Fruit fly (Drosophila melanogaster) whole organism, prepupa: ENCODE measurements around the gene CG13082.
A peak's percentile ranks its signal among the peaks of the same experiment; 100 is the strongest.

ENCODE experiments used
- Blimp-1 ChIP-seq: fragments of 200-800 bp; sonication (Bioruptor generic); optimal IDR thresholded peaks from 3 replicates; lab custom pipeline; 2017; ENCODE audit warnings: missing biosample characterization, missing genetic modification characterization, mild to moderate bottlenecking, moderate library complexity, missing genetic modification reagents
- CG10631 ChIP-seq: fragments of 200-800 bp; sonication (Bioruptor generic); optimal IDR thresholded peaks from 2 replicates; lab custom pipeline; 2016; ENCODE audit warnings: missing biosample characterization, missing genetic modification characterization
- CG10669 ChIP-seq: fragments of 200-800 bp; sonication (Bioruptor generic); optimal IDR thresholded peaks from 3 replicates; lab custom pipeline; 2018; ENCODE audit warnings: missing biosample characterization, mild to moderate bottlenecking, missing genetic modification characterization, moderate library complexity
- CG15336 ChIP-seq: fragments of 200-800 bp; sonication (Bioruptor generic); IDR thresholded peaks from 2 replicates; pipeline ENCODE4 v1.3.6; 2022; ENCODE audit warnings: missing biosample characterization, missing genetic modification characterization
- CG1621 ChIP-seq: fragments of 200-800 bp; sonication (Bioruptor generic); optimal IDR thresholded peaks from 3 replicates; lab custom pipeline; 2018; ENCODE audit warnings: missing biosample characterization, mild to moderate bottlenecking, missing genetic modification characterization
- CG16779 ChIP-seq: fragments of 200-800 bp; sonication (Bioruptor generic); optimal IDR thresholded peaks from 3 replicates; lab custom pipeline; 2017; ENCODE audit warnings: missing biosample characterization, mild to moderate bottlenecking, missing genetic modification characterization
- CG3032 ChIP-seq: fragments of 200-800 bp; optimal IDR thresholded peaks from 2 replicates; lab custom pipeline; 2019; ENCODE audit warnings: missing biosample characterization, mild to moderate bottlenecking, missing genetic modification characterization, moderate library complexity
- CG31627 ChIP-seq: fragments of 200-800 bp; sonication (Bioruptor generic); optimal IDR thresholded peaks from 3 replicates; lab custom pipeline; 2016; ENCODE audit warnings: missing biosample characterization, missing genetic modification characterization
- CG34406 ChIP-seq: fragments of 200-800 bp; sonication (Bioruptor generic); optimal IDR thresholded peaks from 3 replicates; lab custom pipeline; 2016; ENCODE audit warnings: missing biosample characterization, missing genetic modification characterization
- CG3919 ChIP-seq: fragments of 200-800 bp; sonication (Bioruptor generic); optimal IDR thresholded peaks from 3 replicates; lab custom pipeline; 2016; ENCODE audit warnings: missing biosample characterization, missing genetic modification characterization
- CG6163 ChIP-seq: fragments of 200-800 bp; sonication (Bioruptor generic); IDR thresholded peaks from 3 replicates; pipeline ENCODE4 v1.3.6; 2022; ENCODE audit warnings: missing biosample characterization, missing genetic modification characterization
- CG6792 ChIP-seq: fragments of 200-800 bp; sonication (Bioruptor generic); optimal IDR thresholded peaks from 3 replicates; lab custom pipeline; 2016; ENCODE audit warnings: missing biosample characterization, missing genetic modification characterization
- CG6808 ChIP-seq: fragments of 200-800 bp; sonication (Bioruptor generic); optimal IDR thresholded peaks from 3 replicates; lab custom pipeline; 2017; ENCODE audit warnings: missing biosample characterization, missing genetic modification characterization, mild to moderate bottlenecking, moderate library complexity, missing genetic modification reagents
- CG6854 ChIP-seq: fragments of 200-800 bp; sonication (Bioruptor generic); optimal IDR thresholded peaks from 2 replicates; lab custom pipeline; 2017; ENCODE audit warnings: missing biosample characterization, mild to moderate bottlenecking, missing genetic modification characterization
- CG8119 ChIP-seq: fragments of 200-800 bp; sonication (Bioruptor generic); IDR thresholded peaks from 3 replicates; pipeline ENCODE4 v1.3.6; 2022; ENCODE audit warnings: missing biosample characterization, missing genetic modification characterization
- CG8319 ChIP-seq: fragments of 200-800 bp; sonication (Bioruptor generic); optimal IDR thresholded peaks from 3 replicates; lab custom pipeline; 2016; ENCODE audit warnings: missing biosample characterization, missing genetic modification characterization
- CG8632 ChIP-seq: fragments of 200-800 bp; sonication (Bioruptor generic); optimal IDR thresholded peaks from 3 replicates; lab custom pipeline; 2016; ENCODE audit warnings: missing biosample characterization, missing genetic modification characterization
- CG9139 ChIP-seq: fragments of 200-800 bp; sonication (Bioruptor generic); optimal IDR thresholded peaks from 3 replicates; lab custom pipeline; 2017; ENCODE audit warnings: missing biosample characterization, mild to moderate bottlenecking, missing genetic modification characterization
- Eip75B ChIP-seq: fragments of 200-800 bp; sonication (Bioruptor generic); optimal IDR thresholded peaks from 3 replicates; lab custom pipeline; 2016; ENCODE audit warnings: missing biosample characterization, missing genetic modification characterization
- Eip78C ChIP-seq: fragments of 200-800 bp; sonication (Bioruptor generic); peaks from one replicate; lab custom pipeline; 2016; ENCODE audit warnings: missing biosample characterization, missing genetic modification characterization
- Ets21C ChIP-seq: fragments of 200-800 bp; sonication (Bioruptor generic); optimal IDR thresholded peaks from 3 replicates; lab custom pipeline; 2016; ENCODE audit warnings: missing biosample characterization, missing genetic modification characterization
- Ets96B ChIP-seq: fragments of 200-800 bp; optimal IDR thresholded peaks from 2 replicates; lab custom pipeline; 2019; ENCODE audit warnings: missing biosample characterization, mild to moderate bottlenecking, missing genetic modification characterization, moderate library complexity
- Hr38 ChIP-seq: sonication (Bioruptor generic); optimal IDR thresholded peaks from 2 replicates; lab custom pipeline; 2016; ENCODE audit warnings: missing biosample characterization, missing genetic modification characterization
- Hr39 ChIP-seq: fragments of 200-800 bp; sonication (Bioruptor generic); optimal IDR thresholded peaks from 2 replicates; lab custom pipeline; 2016; ENCODE audit warnings: missing biosample characterization, missing genetic modification characterization
- Hr4 ChIP-seq: fragments of 200-800 bp; sonication (Bioruptor generic); optimal IDR thresholded peaks from 3 replicates; lab custom pipeline; 2016; ENCODE audit warnings: missing biosample characterization, missing genetic modification characterization
- Met ChIP-seq: fragments of 200-800 bp; sonication (Bioruptor generic); optimal IDR thresholded peaks from 3 replicates; lab custom pipeline; 2016; ENCODE audit warnings: missing biosample characterization, missing genetic modification characterization
- Smox ChIP-seq: fragments of 200-800 bp; sonication (Bioruptor generic); optimal IDR thresholded peaks from 3 replicates; lab custom pipeline; 2016; ENCODE audit warnings: missing biosample characterization, missing genetic modification characterization
- Sox14 ChIP-seq: fragments of 200-800 bp; sonication (Bioruptor generic); optimal IDR thresholded peaks from 3 replicates; lab custom pipeline; 2016; ENCODE audit warnings: missing biosample characterization, missing genetic modification characterization
- Sox15 ChIP-seq: fragments of 200-800 bp; sonication (Bioruptor generic); optimal IDR thresholded peaks from 3 replicates; lab custom pipeline; 2016; ENCODE audit warnings: missing biosample characterization, missing genetic modification characterization
- achi ChIP-seq: fragments of 200-800 bp; sonication (Bioruptor generic); optimal IDR thresholded peaks from 3 replicates; lab custom pipeline; 2016; ENCODE audit warnings: missing biosample characterization, missing genetic modification characterization
- acj6 ChIP-seq: fragments of 200-800 bp; sonication (Bioruptor generic); optimal IDR thresholded peaks from 3 replicates; lab custom pipeline; 2016; ENCODE audit warnings: missing biosample characterization, missing genetic modification characterization
- cyc ChIP-seq: fragments of 200-800 bp; sonication (Bioruptor generic); optimal IDR thresholded peaks from 3 replicates; lab custom pipeline; 2016; ENCODE audit warnings: missing biosample characterization, missing genetic modification characterization
- dac ChIP-seq: fragments of 200-800 bp; sonication (Bioruptor generic); optimal IDR thresholded peaks from 2 replicates; lab custom pipeline; 2017; ENCODE audit warnings: missing biosample characterization, mild to moderate bottlenecking, missing genetic modification characterization
- dsx ChIP-seq: fragments of 200-800 bp; optimal IDR thresholded peaks from 3 replicates; lab custom pipeline; 2019; ENCODE audit warnings: missing biosample characterization, mild to moderate bottlenecking, missing genetic modification characterization, moderate library complexity; ENCODE audit not compliant: poor library complexity, severe bottlenecking
- eg ChIP-seq: fragments of 200-800 bp; sonication (Bioruptor generic); IDR thresholded peaks from 3 replicates; pipeline ENCODE4 v1.3.6; 2022; ENCODE audit warnings: missing biosample characterization, missing genetic modification characterization
- esn ChIP-seq: fragments of 200-800 bp; sonication (Bioruptor generic); optimal IDR thresholded peaks from 2 replicates; lab custom pipeline; 2016; ENCODE audit warnings: missing biosample characterization, mild to moderate bottlenecking, missing genetic modification characterization, moderate library complexity
- fd59A ChIP-seq: fragments of 200-800 bp; sonication (Bioruptor generic); optimal IDR thresholded peaks from 2 replicates; lab custom pipeline; 2017; ENCODE audit warnings: missing biosample characterization, mild to moderate bottlenecking, missing genetic modification characterization, missing genetic modification reagents
- fd85E ChIP-seq: fragments of 200-800 bp; sonication (Bioruptor generic); optimal IDR thresholded peaks from 3 replicates; lab custom pipeline; 2016; ENCODE audit warnings: missing biosample characterization, missing genetic modification characterization
- fkh ChIP-seq: fragments of 200-800 bp; sonication (Bioruptor generic); optimal IDR thresholded peaks from 3 replicates; lab custom pipeline; 2017; ENCODE audit warnings: missing biosample characterization, mild to moderate bottlenecking, missing genetic modification characterization, moderate library complexity
- lz ChIP-seq: fragments of 200-800 bp; sonication (Bioruptor generic); optimal IDR thresholded peaks from 3 replicates; lab custom pipeline; 2016; ENCODE audit warnings: missing biosample characterization, missing genetic modification characterization
- salr ChIP-seq, 2 experiments: fragments of 200-800 bp; sonication (Bioruptor generic); optimal IDR thresholded peaks; 3 replicates each; lab custom pipeline; 2016 to 2018; ENCODE audit warnings: missing biosample characterization in 2 of 2, missing genetic modification characterization in 2 of 2, mild to moderate bottlenecking in 1 of 2
- ss ChIP-seq, 2 experiments: fragments of 200-800 bp; sonication (Bioruptor generic); optimal IDR thresholded peaks; 2 replicates in 1 of 2; 3 replicates in 1 of 2; lab custom pipeline; 2017 to 2018; ENCODE audit warnings: mild to moderate bottlenecking in 2 of 2, missing biosample characterization in 2 of 2, missing genetic modification characterization in 2 of 2, moderate library complexity in 1 of 2
- svp ChIP-seq: fragments of 200-800 bp; sonication (Bioruptor generic); peaks from one replicate; lab custom pipeline; 2016; ENCODE audit warnings: missing biosample characterization, missing genetic modification characterization
- topi ChIP-seq: fragments of 200-800 bp; sonication (Bioruptor generic); optimal IDR thresholded peaks from 3 replicates; lab custom pipeline; 2016; ENCODE audit warnings: missing biosample characterization, missing genetic modification characterization
- vri ChIP-seq: fragments of 200-800 bp; sonication (Bioruptor generic); optimal IDR thresholded peaks from 3 replicates; lab custom pipeline; 2016; ENCODE audit warnings: missing biosample characterization, mild to moderate bottlenecking, missing genetic modification characterization

The CG13082 gene

DNA sequence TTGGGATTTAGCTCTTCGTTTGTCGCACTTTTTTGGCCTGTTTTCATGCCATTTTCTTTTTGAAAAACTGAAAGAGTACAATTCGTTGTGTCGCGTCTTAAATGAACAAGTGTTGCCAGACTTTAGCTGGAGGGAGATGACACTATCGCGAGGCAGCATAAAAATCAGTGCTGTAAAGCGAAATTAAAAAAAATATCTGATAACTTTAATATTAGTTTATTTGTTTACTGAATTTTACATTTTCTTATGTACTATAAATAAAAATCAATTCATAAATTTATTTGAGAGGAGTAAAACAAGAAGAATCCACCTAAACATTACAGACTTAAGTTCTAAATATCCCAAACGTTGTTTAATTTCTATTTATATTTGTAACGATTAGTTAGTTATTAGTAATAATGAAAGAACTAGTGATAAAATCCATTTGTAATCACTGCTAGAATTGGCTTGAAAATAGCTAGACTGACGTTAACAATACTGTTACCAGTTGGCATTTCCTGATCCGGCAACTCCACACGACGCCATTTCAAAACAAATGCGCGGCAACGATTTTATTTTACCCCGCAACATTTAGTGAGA is 39.1 kb downstream of the CG13082 start, which contains the start of the genes spi and msb1l (continued):
- TF ChIP-seq CG10669 (GFP tag; lab: Kevin White, UChicago) (no peak), ss (GFP tag; optimal IDR thresholded peaks at IDR 0.05; lab: Kevin White, UChicago) (no peak), vri (GFP tag; lab: Kevin White, UChicago) (no peak), CG34406 (no peak), CG31627 (peak; percentile 12), Ets96B (tag; lab: Kevin White, UChicago) (no peak), CG1621 (tag; lab: Kevin White, UChicago) (no peak), CG8119 (GFP tag; lab: Robert Waterston, UW) (no peak), cyc (peak; percentile 48), Hr38 (GFP tag; lab: Kevin White, UChicago) (no peak), CG6808 (no peak), acj6 (peak; percentile 41), Hr39 (GFP tag; lab: Kevin White, UChicago) (peak; percentile 9), CG15336 (no peak), Smox (GFP tag; lab: Kevin White, UChicago) (peak; percentile 45), CG6792 (no peak), salr (GFP tag; optimal IDR thresholded peaks at IDR 0.05; lab: Kevin White, UChicago) (no peak), fd85E (no peak), CG8632 (GFP tag; lab: Kevin White, UChicago) (no peak), CG6854 (GFP tag; lab: Kevin White, UChicago) (no peak), Hr4 (GFP tag; lab: Kevin White, UChicago) (peak; percentile 27), Sox15 (GFP tag; lab: Kevin White, UChicago) (peak; percentile 21), eg (GFP tag; lab: Robert Waterston, UW) (0 out of 3 replicates have a peak, but pooled peaks have one; percentile 2), Eip78C (GFP tag; lab: Kevin White, UChicago) (peak; percentile 58), esn (GFP tag; lab: Kevin White, UChicago) (peak; percentile 55), Eip75B (GFP tag; lab: Kevin White, UChicago) (no peak), dsx (no peak), CG10631 (GFP tag; lab: Kevin White, UChicago) (peak; percentile 66), CG8319 (GFP tag; lab: Kevin White, UChicago) (peak; percentile 16), CG3919 (GFP tag; lab: Kevin White, UChicago) (peak; percentile 15), dac (GFP tag; lab: Kevin White, UChicago) (no peak), fd59A (no peak), Met (peak; percentile 25)

DNA sequence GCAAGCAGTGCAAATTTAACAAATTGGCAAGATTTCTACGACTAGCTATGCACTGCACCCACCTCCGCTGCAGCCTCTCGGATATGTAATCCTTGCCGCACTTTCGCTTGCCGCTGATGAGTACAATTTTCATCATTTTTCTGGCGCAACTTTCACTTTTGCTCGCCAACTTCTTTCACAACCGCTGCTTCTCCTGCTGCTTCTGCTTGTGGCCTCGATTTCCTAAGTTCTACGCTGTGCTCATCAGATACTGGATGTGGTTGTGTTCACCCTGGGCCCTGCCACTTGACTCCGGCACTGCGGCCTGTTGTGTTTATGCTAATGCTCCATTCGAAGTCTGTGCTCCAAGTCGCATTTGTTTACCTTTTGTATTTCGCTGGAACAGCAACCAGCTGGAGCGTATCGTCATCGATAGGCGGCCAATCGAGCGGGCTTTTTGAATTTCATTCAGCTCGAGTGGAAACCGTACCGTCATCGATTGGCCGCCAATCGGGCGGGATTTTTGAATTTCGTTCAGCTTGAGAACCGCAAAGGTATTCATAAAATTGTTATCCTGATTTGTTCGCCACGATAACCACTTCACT is 41.9 kb downstream of the CG13082 start, which contains the start of gene Pmvk:
TSS of gene Pmvk (minus strand) at position 357 of the 584 bp plus-strand sequence.
- 0 out of 2 replicates have a peak, but pooled peaks have one; percentile 14 for TF ChIP-seq CG15336
- peak; percentile 88 for TF ChIP-seq fkh (GFP tag; lab: Kevin White, UChicago)
- peak; percentile 98 for TF ChIP-seq Blimp-1 (GFP tag; lab: Kevin White, UChicago)
- TF ChIP-seq topi (GFP tag; lab: Kevin White, UChicago), result no peak
- TF ChIP-seq CG6854 (GFP tag; lab: Kevin White, UChicago), result peak; percentile 26

DNA sequence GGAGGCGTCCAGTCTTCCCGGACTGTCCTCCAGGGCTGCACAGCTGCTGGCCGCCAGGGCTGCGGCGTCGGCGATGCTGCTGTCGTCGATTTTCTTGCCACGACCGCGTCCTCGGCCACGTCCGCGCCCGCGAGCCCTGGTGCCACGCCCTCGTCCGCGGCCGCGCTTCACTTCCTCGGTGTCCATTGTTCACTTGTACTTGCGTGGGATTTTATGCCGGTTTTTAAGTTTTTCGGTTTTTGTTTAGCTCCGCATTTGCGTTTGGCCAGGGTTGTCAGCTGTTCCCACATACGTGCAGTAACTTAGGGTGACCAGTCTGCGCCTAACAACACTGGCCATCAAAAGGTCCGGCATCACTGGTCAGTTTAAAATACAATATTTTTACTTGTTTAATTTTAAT is 44.0 kb downstream of the CG13082 start, which contains the start of gene Hakai:
TSS of gene Hakai (minus strand) at position 290 of the 400 bp plus-strand sequence.
- TF ChIP-seq Ets21C (GFP tag; lab: Kevin White, UChicago), result peak; percentile 25
- peak; percentile 67; the same call in 1 of the 3 replicates for TF ChIP-seq CG6163 (GFP tag; lab: Robert Waterston, UW)
- TF ChIP-seq topi (GFP tag; lab: Kevin White, UChicago), result peak; percentile 53
- no peak for TF ChIP-seq CG10669 (GFP tag; lab: Kevin White, UChicago)
- no peak for TF ChIP-seq dac (GFP tag; lab: Kevin White, UChicago)
- peak; percentile 51 for TF ChIP-seq lz (GFP tag; lab: Kevin White, UChicago)
- TF ChIP-seq eg (GFP tag; lab: Robert Waterston, UW), result 0 out of 3 replicates have a peak, but pooled peaks have one; percentile 43
- TF ChIP-seq fd85E, result no peak
- peak; percentile 57 for TF ChIP-seq Sox14 (GFP tag; lab: Kevin White, UChicago)
- no peak for TF ChIP-seq svp (GFP tag; lab: Kevin White, UChicago)
- TF ChIP-seq CG9139 (GFP tag; lab: Kevin White, UChicago), result no peak
- TF ChIP-seq Sox15 (GFP tag; lab: Kevin White, UChicago), result peak; percentile 5
- peak; percentile 26 for TF ChIP-seq CG8319 (GFP tag; lab: Kevin White, UChicago)
- TF ChIP-seq CG3032 (tag; lab: Kevin White, UChicago), result peak; percentile 36
- TF ChIP-seq Met, result peak; percentile 46
- peak; percentile 42 for TF ChIP-seq achi (GFP tag; lab: Kevin White, UChicago)
- no peak for TF ChIP-seq fd59A
- peak; percentile 55 for TF ChIP-seq Hr39 (GFP tag; lab: Kevin White, UChicago)
- TF ChIP-seq Blimp-1 (GFP tag; lab: Kevin White, UChicago), result no peak
- peak; percentile 44 for TF ChIP-seq Smox (GFP tag; lab: Kevin White, UChicago)
- TF ChIP-seq Eip78C (GFP tag; lab: Kevin White, UChicago), result peak; percentile 57
- no peak for TF ChIP-seq CG6808
- TF ChIP-seq CG16779 (tag; lab: Kevin White, UChicago), result no peak
- TF ChIP-seq acj6, result peak; percentile 30
- no peak for TF ChIP-seq CG15336
